1 fruit fly cellular context compared by ENCODE assay signal in genomic region chrX:18788143-18788745, dm6.
TF ChIP-seq lines count a peak whose summit lies in the region.

TSS of gene CG6961 (minus strand) at chrX:18788210.
TSS of gene S6KL (plus strand) at chrX:18788464.

TF ChIP-seq in whole organism, embryonic, 481 proteins besides CTCF, POLR2A, EP300 and RAD21 (continued from another document):
- TF ChIP-seq ro (GFP tag; IDR thresholded peaks at IDR 0.05; lab: Robert Waterston, UW) = no peak
- TF ChIP-seq org-1 (GFP tag; optimal IDR thresholded peaks at IDR 0.05; lab: Kevin White, UChicago) = no peak
- no peak for TF ChIP-seq tin (GFP tag; optimal IDR thresholded peaks at IDR 0.05; lab: Kevin White, UChicago)
- peak; percentile 67 for TF ChIP-seq CG14860 (GFP tag; IDR thresholded peaks at IDR 0.05; lab: Robert Waterston, UW; ENCODE audit: partially characterized antibody)
- peak; percentile 77 for TF ChIP-seq CG9797 (GFP tag; optimal IDR thresholded peaks at IDR 0.05; lab: Kevin White, UChicago)
- no peak for TF ChIP-seq Meics (GFP tag; optimal IDR thresholded peaks at IDR 0.05; lab: Kevin White, UChicago)
- TF ChIP-seq CG8924 (tag; optimal IDR thresholded peaks at IDR 0.05; lab: Kevin White, UChicago) = no peak
- no peak for TF ChIP-seq zfh2 (GFP tag; optimal IDR thresholded peaks at IDR 0.05; lab: Kevin White, UChicago)
- no peak for TF ChIP-seq her (GFP tag; optimal IDR thresholded peaks at IDR 0.05; lab: Kevin White, UChicago)
- peak; percentile 93 for TF ChIP-seq BEAF-32 (GFP tag; optimal IDR thresholded peaks at IDR 0.05; lab: Kevin White, UChicago)
- peak in 2 of 3 experiments; percentile 13 to 88 for TF ChIP-seq lola (GFP tag; optimal IDR thresholded peaks at IDR 0.05; lab: Kevin White, UChicago)
- TF ChIP-seq gt (GFP tag; IDR thresholded peaks at IDR 0.05; lab: Robert Waterston, UW) = no peak
- TF ChIP-seq Scr (GFP tag; IDR thresholded peaks at IDR 0.05; lab: Robert Waterston, UW; ENCODE audit: partially characterized antibody) = peak; percentile 87
- no peak for TF ChIP-seq CG9215 (GFP tag; IDR thresholded peaks at IDR 0.05; lab: Robert Waterston, UW)
- TF ChIP-seq CG14667 (GFP tag; IDR thresholded peaks at IDR 0.05; lab: Robert Waterston, UW) = no peak
- TF ChIP-seq fu2 (GFP tag; optimal IDR thresholded peaks at IDR 0.05; lab: Kevin White, UChicago) = no peak
- TF ChIP-seq HLH54F (GFP tag; optimal IDR thresholded peaks at IDR 0.05; lab: Kevin White, UChicago) = no peak
- peak; percentile 39 for TF ChIP-seq Dp (GFP tag; optimal IDR thresholded peaks at IDR 0.05; lab: Kevin White, UChicago)
- 0 out of 2 replicates have a peak, but pooled peaks have one; percentile 34 for TF ChIP-seq CG1024 (GFP tag; IDR thresholded peaks at IDR 0.05; lab: Robert Waterston, UW)
- TF ChIP-seq Ada2b (GFP tag; IDR thresholded peaks at IDR 0.05; lab: Robert Waterston, UW) = no peak
- no peak for TF ChIP-seq dimm (GFP tag; IDR thresholded peaks at IDR 0.05; lab: Robert Waterston, UW)
- no peak for TF ChIP-seq D19B (GFP tag; optimal IDR thresholded peaks at IDR 0.05; lab: Kevin White, UChicago)
- TF ChIP-seq hbn (GFP tag; IDR thresholded peaks at IDR 0.05; lab: Robert Waterston, UW; ENCODE audit: partially characterized antibody) = peak; percentile 68
- no peak for TF ChIP-seq salm (tag; optimal IDR thresholded peaks at IDR 0.05; lab: Kevin White, UChicago)
- no peak for TF ChIP-seq CG3726 (GFP tag; IDR thresholded peaks at IDR 0.05; lab: Robert Waterston, UW)
- TF ChIP-seq danr (GFP tag; IDR thresholded peaks at IDR 0.05; lab: Robert Waterston, UW) = no peak
- no peak for TF ChIP-seq zfh1 (GFP tag; IDR thresholded peaks at IDR 0.05; lab: Robert Waterston, UW)
- TF ChIP-seq nerfin-1 (tag; optimal IDR thresholded peaks at IDR 0.05; lab: Kevin White, UChicago) = peak; percentile 31
- TF ChIP-seq Sry-δ (GFP tag; optimal IDR thresholded peaks at IDR 0.05; lab: Kevin White, UChicago) = peak; percentile 86
- no peak for TF ChIP-seq sim (GFP tag; IDR thresholded peaks at IDR 0.05; lab: Robert Waterston, UW)
- no peak for TF ChIP-seq CG7786 (GFP tag; optimal IDR thresholded peaks at IDR 0.05; lab: Kevin White, UChicago)
- TF ChIP-seq gcm2 (GFP tag; optimal IDR thresholded peaks at IDR 0.05; lab: Kevin White, UChicago) = no peak
- TF ChIP-seq stwl (tag; optimal IDR thresholded peaks at IDR 0.05; lab: Kevin White, UChicago) = peak; percentile 33
TF ChIP-seq in whole organism, embryonic: peak in this region for 97.
